Worm (Caenorhabditis elegans) whole organism, L3 larva: ENCODE data around the gene srx-38.

Source experiments
- ama-1 ChIP-seq: fragments of 150-350 bp; optimal IDR thresholded peaks from 2 replicates; lab custom pipeline; 2018
- ceh-82 ChIP-seq: fragments of 150-350 bp; optimal IDR thresholded peaks from 2 replicates; lab custom pipeline; 2014; ENCODE audit warnings: missing biosample characterization, missing genetic modification characterization
- elt-1 ChIP-seq: fragments of 150-350 bp; optimal IDR thresholded peaks from 2 replicates; lab custom pipeline; 2014; ENCODE audit warnings: missing biosample characterization, missing genetic modification characterization
- lin-39 ChIP-seq: fragments of 150-350 bp; optimal IDR thresholded peaks from 2 replicates; lab custom pipeline; 2018; ENCODE audit warnings: missing biosample characterization, missing genetic modification reagents, missing genetic modification characterization
- nhr-237 ChIP-seq: fragments of 150-350 bp; optimal IDR thresholded peaks from 2 replicates; lab custom pipeline; 2014; ENCODE audit warnings: missing biosample characterization, missing genetic modification characterization
- nhr-76 ChIP-seq: fragments of 150-350 bp; sonication (generic microtip); optimal IDR thresholded peaks from 5 replicates; lab custom pipeline; 2014; ENCODE audit warnings: missing biosample characterization, missing genetic modification characterization

- TF ChIP-seq ama-1 (no peak), lin-39 (tag; lab: Kevin White, UChicago) (no peak), elt-1 (tag; lab: Kevin White, UChicago) (no peak), ceh-82 (tag; lab: Kevin White, UChicago) (no peak), nhr-237 (tag; lab: Kevin White, UChicago) (no peak), nhr-76 (tag; lab: Kevin White, UChicago) (no peak)
Observed at ce11 chrV:5144541-5144940, 10.9 kb downstream of the srx-38 start, which contains the start of gene F14F9.2.
